Worm (Caenorhabditis elegans) whole organism, L2 larva: ENCODE data around the gene abt-4.

Experiments
- F13H6.1 ChIP-seq: sonication (generic microtip); optimal IDR thresholded peaks from 2 replicates; lab custom pipeline; 2016; ENCODE audit warnings: missing genetic modification characterization, missing compliant biosample characterization
- Y55F3AM.14 ChIP-seq: fragments of 200-800 bp; sonication (Bioruptor generic); optimal IDR thresholded peaks from 2 replicates; lab custom pipeline; 2018; ENCODE audit warnings: mild to moderate bottlenecking, missing genetic modification characterization, missing compliant biosample characterization
- ZK546.5 ChIP-seq: sonication (generic microtip); optimal IDR thresholded peaks from 2 replicates; lab custom pipeline; 2017; ENCODE audit warnings: missing biosample characterization, missing genetic modification characterization
- alr-1 ChIP-seq: fragments of 150-350 bp; optimal IDR thresholded peaks from 2 replicates; lab custom pipeline; 2014; ENCODE audit warnings: missing biosample characterization, missing genetic modification characterization
- aly-2 ChIP-seq: fragments of 150-350 bp; optimal IDR thresholded peaks from 2 replicates; lab custom pipeline; 2014; ENCODE audit warnings: missing biosample characterization, missing genetic modification characterization
- ama-1 ChIP-seq: fragments of 150-350 bp; optimal IDR thresholded peaks from 2 replicates; lab custom pipeline; 2018; ENCODE audit warnings: inconsistent platforms
- crh-2 ChIP-seq: sonication (generic microtip); optimal IDR thresholded peaks from 2 replicates; lab custom pipeline; 2017; ENCODE audit warnings: missing biosample characterization, missing genetic modification characterization
- dmd-4 ChIP-seq: sonication (generic microtip); optimal IDR thresholded peaks from 2 replicates; lab custom pipeline; 2017; ENCODE audit warnings: missing biosample characterization, missing genetic modification characterization
- elt-1 ChIP-seq: fragments of 150-350 bp; optimal IDR thresholded peaks from 2 replicates; lab custom pipeline; 2014; ENCODE audit warnings: missing biosample characterization, missing genetic modification characterization
- fos-1 ChIP-seq: fragments of 150-350 bp; optimal IDR thresholded peaks from 2 replicates; lab custom pipeline; 2014; ENCODE audit warnings: missing biosample characterization, missing genetic modification characterization
- gmeb-1 ChIP-seq: fragments of 150-350 bp; optimal IDR thresholded peaks from 2 replicates; lab custom pipeline; 2014; ENCODE audit warnings: missing biosample characterization, missing genetic modification characterization
- lin-11 ChIP-seq: fragments of 150-350 bp; sonication (generic microtip); optimal IDR thresholded peaks from 2 replicates; lab custom pipeline; 2014; ENCODE audit warnings: missing biosample characterization, missing genetic modification characterization, inconsistent platforms, mixed read lengths
- lin-39 ChIP-seq: fragments of 150-350 bp; optimal IDR thresholded peaks from 2 replicates; lab custom pipeline; 2014; ENCODE audit warnings: missing biosample characterization, missing genetic modification reagents, missing genetic modification characterization
- lsy-2 ChIP-seq, 2 experiments: fragments of 150-350 bp in 1 of 2; sonication (generic microtip) in 1 of 2; optimal IDR thresholded peaks; 2 replicates each; lab custom pipeline; 2014 to 2017; ENCODE audit warnings: missing biosample characterization in 2 of 2, missing genetic modification characterization in 2 of 2
- mbf-1 ChIP-seq: sonication (generic microtip); optimal IDR thresholded peaks from 2 replicates; lab custom pipeline; 2017; ENCODE audit warnings: missing biosample characterization, missing genetic modification characterization
- nhr-10 ChIP-seq: sonication (generic microtip); optimal IDR thresholded peaks from 2 replicates; lab custom pipeline; 2017; ENCODE audit warnings: missing biosample characterization, missing genetic modification characterization
- nhr-11 ChIP-seq: fragments of 150-350 bp; optimal IDR thresholded peaks from 2 replicates; lab custom pipeline; 2014; ENCODE audit warnings: missing biosample characterization, missing genetic modification characterization
- nhr-129 ChIP-seq: fragments of 150-350 bp; optimal IDR thresholded peaks from 2 replicates; lab custom pipeline; 2014; ENCODE audit warnings: missing biosample characterization, missing genetic modification characterization
- nhr-21 ChIP-seq: fragments of 150-350 bp; optimal IDR thresholded peaks from 2 replicates; lab custom pipeline; 2014; ENCODE audit warnings: missing biosample characterization, missing genetic modification characterization
- nhr-23 ChIP-seq: fragments of 150-350 bp; optimal IDR thresholded peaks from 2 replicates; lab custom pipeline; 2014; ENCODE audit warnings: missing biosample characterization, missing genetic modification reagents, missing genetic modification characterization
- nhr-237 ChIP-seq: fragments of 150-350 bp; optimal IDR thresholded peaks from 2 replicates; lab custom pipeline; 2014; ENCODE audit warnings: missing biosample characterization, missing genetic modification characterization
- nhr-77 ChIP-seq: fragments of 150-350 bp; optimal IDR thresholded peaks from 2 replicates; lab custom pipeline; 2014; ENCODE audit warnings: missing biosample characterization, missing genetic modification characterization
- peb-1 ChIP-seq: fragments of 150-350 bp; optimal IDR thresholded peaks from 2 replicates; lab custom pipeline; 2014; ENCODE audit warnings: missing biosample characterization, missing genetic modification characterization
- sem-4 ChIP-seq: fragments of 150-350 bp; optimal IDR thresholded peaks from 2 replicates; lab custom pipeline; 2014; ENCODE audit warnings: missing biosample characterization, missing genetic modification reagents, missing genetic modification characterization
- sma-3 ChIP-seq: sonication (generic microtip); optimal IDR thresholded peaks from 2 replicates; lab custom pipeline; 2016; ENCODE audit warnings: missing genetic modification reagents, missing genetic modification characterization, missing compliant biosample characterization
- sma-9 ChIP-seq, 2 experiments: fragments of 150-350 bp in 1 of 2; sonication (generic microtip) in 1 of 2; optimal IDR thresholded peaks; 2 replicates each; lab custom pipeline; 2014 to 2016; ENCODE audit warnings: missing genetic modification characterization in 2 of 2, mild to moderate bottlenecking in 1 of 2, missing biosample characterization in 1 of 2, missing compliant biosample characterization in 1 of 2, missing genetic modification reagents in 1 of 2, moderate library complexity in 1 of 2
- unc-39 ChIP-seq: fragments of 150-350 bp; optimal IDR thresholded peaks from 2 replicates; lab custom pipeline; 2014; ENCODE audit warnings: missing biosample characterization, missing genetic modification characterization
- unc-55 ChIP-seq: fragments of 150-350 bp; sonication (generic microtip); optimal IDR thresholded peaks from 3 replicates; lab custom pipeline; 2014; ENCODE audit warnings: missing biosample characterization, missing genetic modification reagents, missing genetic modification characterization
- unc-62 ChIP-seq: fragments of 150-350 bp; optimal IDR thresholded peaks from 2 replicates; lab custom pipeline; 2014; ENCODE audit warnings: missing biosample characterization, missing genetic modification reagents, missing genetic modification characterization
- ztf-1 ChIP-seq: fragments of 200-800 bp; sonication (Bioruptor generic); conservative IDR thresholded peaks from 2 replicates; pipeline ENCODE4 v1.3.6; 2022; ENCODE audit warnings: missing genetic modification characterization, missing compliant biosample characterization
- ztf-11 ChIP-seq: sonication (generic microtip); optimal IDR thresholded peaks from 2 replicates; lab custom pipeline; 2017; ENCODE audit warnings: missing biosample characterization, missing genetic modification characterization
- ztf-4 ChIP-seq: fragments of 150-350 bp; optimal IDR thresholded peaks from 2 replicates; lab custom pipeline; 2014; ENCODE audit warnings: missing biosample characterization, missing genetic modification characterization

The abt-4 gene

ce11 chrV:304613-305012 lies 25.9 kb downstream of the abt-4 start, which contains the start of gene F33E11.3:
TSS of gene F33E11.3 (minus strand) at chrV:304713.
- TF ChIP-seq ama-1 (lab: Kevin White, UChicago) (no peak), unc-62 (no peak), unc-55 (GFP tag; lab: Kevin White, UChicago) (peak; percentile 2), elt-1 (tag; lab: Kevin White, UChicago) (no peak), crh-2 (tag; lab: Kevin White, UChicago) (no peak)

ce11 chrV:303271-303670 lies 27.3 kb downstream of the abt-4 start:
- TF ChIP-seq fos-1 (tag; lab: Kevin White, UChicago) (no peak), peb-1 (tag; lab: Kevin White, UChicago) (no peak), sma-9 (GFP tag; optimal IDR thresholded peaks at IDR 0.05; lab: Kevin White, UChicago) (no peak), sma-9 (tag; optimal IDR thresholded peaks at IDR 0.05; lab: Kevin White, UChicago) (no peak), lin-39 (tag; lab: Kevin White, UChicago) (no peak), gmeb-1 (tag; lab: Kevin White, UChicago) (no peak), nhr-23 (no peak), unc-39 (no peak), nhr-21 (no peak), nhr-129 (tag; lab: Kevin White, UChicago) (no peak), lsy-2 (tag; optimal IDR thresholded peaks at IDR 0.05; lab: Kevin White, UChicago) (no peak), ZK546.5 (tag; lab: Kevin White, UChicago) (no peak), alr-1 (no peak), lin-11 (tag; lab: Kevin White, UChicago) (no peak), mbf-1 (tag; lab: Kevin White, UChicago) (no peak), aly-2 (tag; lab: Kevin White, UChicago) (no peak), unc-62 (no peak), sma-3 (GFP tag; lab: Kevin White, UChicago) (no peak), nhr-10 (tag; lab: Kevin White, UChicago) (no peak), Y55F3AM.14 (GFP tag; lab: Kevin White, UChicago) (no peak)

- TF ChIP-seq unc-55 (GFP tag; lab: Kevin White, UChicago) (no peak), sem-4 (no peak), lsy-2 (tag; optimal IDR thresholded peaks at IDR 0.05; lab: Kevin White, UChicago) (no peak), ztf-4 (tag; lab: Kevin White, UChicago) (no peak), dmd-4 (tag; lab: Kevin White, UChicago) (no peak), unc-39 (no peak), crh-2 (tag; lab: Kevin White, UChicago) (no peak), lin-11 (tag; lab: Kevin White, UChicago) (no peak), nhr-237 (no peak), nhr-11 (tag; lab: Kevin White, UChicago) (no peak), aly-2 (tag; lab: Kevin White, UChicago) (no peak), nhr-77 (tag; lab: Kevin White, UChicago) (no peak), gmeb-1 (tag; lab: Kevin White, UChicago) (no peak), ztf-11 (tag; lab: Kevin White, UChicago) (no peak)
- TF ChIP-seq, all 48 proteins: peak for 0
Measured at ce11 chrV:298395-298794, 32.1 kb downstream of the abt-4 start.

- TF ChIP-seq sem-4 (no peak), Y55F3AM.14 (GFP tag; lab: Kevin White, UChicago) (no peak), unc-39 (no peak), nhr-10 (tag; lab: Kevin White, UChicago) (no peak), nhr-21 (no peak), sma-3 (GFP tag; lab: Kevin White, UChicago) (no peak), unc-62 (no peak), ztf-1 (GFP tag; lab: Robert Waterston, UW) (no peak), sma-9 (GFP tag; optimal IDR thresholded peaks at IDR 0.05; lab: Kevin White, UChicago) (no peak), sma-9 (tag; optimal IDR thresholded peaks at IDR 0.05; lab: Kevin White, UChicago) (no peak), unc-55 (GFP tag; lab: Kevin White, UChicago) (no peak), peb-1 (tag; lab: Kevin White, UChicago) (no peak), nhr-23 (no peak), ztf-11 (tag; lab: Kevin White, UChicago) (no peak), ztf-4 (tag; lab: Kevin White, UChicago) (no peak), ZK546.5 (tag; lab: Kevin White, UChicago) (no peak), lin-11 (tag; lab: Kevin White, UChicago) (no peak), F13H6.1 (tag; lab: Kevin White, UChicago) (no peak)
Measured at ce11 chrV:297424-297991, 33.0 kb downstream of the abt-4 start, which contains the start of gene F33E11.2. TSS of gene F33E11.2 (plus strand) at chrV:297947.
